ENCODE assay signal across 5 fruit fly cellular contexts in the genomic region with DNA sequence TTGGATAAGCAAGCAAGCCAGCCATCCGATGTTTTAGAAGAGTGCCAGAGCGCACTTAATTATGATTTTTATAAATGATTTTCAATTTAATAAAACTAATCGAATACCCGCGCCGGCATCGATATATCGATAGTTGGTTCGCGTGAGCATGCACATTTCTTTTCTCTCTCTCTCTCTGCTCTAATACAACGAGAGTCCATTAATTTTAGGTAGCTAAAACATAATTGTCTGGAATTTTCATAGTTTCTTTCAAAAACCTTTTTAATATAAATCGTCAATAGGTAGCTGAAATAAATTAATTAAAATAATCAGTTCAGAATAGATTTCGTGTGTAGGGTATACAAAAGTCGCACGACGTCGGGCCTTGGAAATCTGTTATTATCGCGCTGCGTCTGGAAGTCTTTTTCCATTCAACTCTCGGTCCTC.
TF ChIP-seq lines count a peak whose summit lies in the region.

A gene (plus strand): TSS at position 408 of the 426 bp plus-strand sequence.

- peak; percentile 81 for TF ChIP-seq CTCF in whole organism, embryonic (GFP tag; optimal IDR thresholded peaks at IDR 0.05; lab: Kevin White, UChicago)

TF ChIP-seq in whole organism, adult, 20 proteins besides CTCF, POLR2A, EP300 and RAD21 (continues in another document):
- peak; percentile 100 for TF ChIP-seq CG33017 (tag; optimal IDR thresholded peaks at IDR 0.05; lab: Kevin White, UChicago)
- peak; percentile 95 for TF ChIP-seq Mnt (GFP tag; optimal IDR thresholded peaks at IDR 0.05; lab: Kevin White, UChicago)
- TF ChIP-seq Clk (GFP tag; optimal IDR thresholded peaks at IDR 0.05; lab: Kevin White, UChicago), result peak; percentile 94
- TF ChIP-seq CG1620 (GFP tag; optimal IDR thresholded peaks at IDR 0.05; lab: Kevin White, UChicago), result peak; percentile 97
- TF ChIP-seq Crg-1 (GFP tag; optimal IDR thresholded peaks at IDR 0.05; lab: Kevin White, UChicago), result peak; percentile 98
- peak; percentile 97 for TF ChIP-seq CG7045 (GFP tag; optimal IDR thresholded peaks at IDR 0.05; lab: Kevin White, UChicago)
- peak; percentile 96 for TF ChIP-seq CG11617 (GFP tag; optimal IDR thresholded peaks at IDR 0.05; lab: Kevin White, UChicago)
- TF ChIP-seq kay (GFP tag; lab: Kevin White, UChicago; ENCODE audit: borderline replicate concordance), result peak; percentile 99
- peak; percentile 100 for TF ChIP-seq bab1 (GFP tag; optimal IDR thresholded peaks at IDR 0.05; lab: Kevin White, UChicago)
- TF ChIP-seq cnc (optimal IDR thresholded peaks at IDR 0.05; lab: Kevin White, UChicago), result peak in 1 of 2 experiments; percentile 15
- TF ChIP-seq CG14711 (tag; optimal IDR thresholded peaks at IDR 0.05; lab: Kevin White, UChicago), result peak; percentile 99
- peak; percentile 99 for TF ChIP-seq CG12768 (GFP tag; optimal IDR thresholded peaks at IDR 0.05; lab: Kevin White, UChicago)
- peak; percentile 98 for TF ChIP-seq cic (GFP tag; optimal IDR thresholded peaks at IDR 0.05; lab: Kevin White, UChicago)
- TF ChIP-seq toe (GFP tag; optimal IDR thresholded peaks at IDR 0.05; lab: Kevin White, UChicago), result no peak
- peak; percentile 58 for TF ChIP-seq ovo (GFP tag; optimal IDR thresholded peaks at IDR 0.05; lab: Kevin White, UChicago)
- peak; percentile 97 for TF ChIP-seq CG5204 (GFP tag; optimal IDR thresholded peaks at IDR 0.05; lab: Kevin White, UChicago)

TF ChIP-seq in whole organism, embryonic, 481 proteins besides CTCF, POLR2A, EP300 and RAD21 (continues in another document):
- peak; percentile 99 for TF ChIP-seq CG4328 (GFP tag; optimal IDR thresholded peaks at IDR 0.05; lab: Kevin White, UChicago)
- TF ChIP-seq gsb (GFP tag; IDR thresholded peaks at IDR 0.05; lab: Robert Waterston, UW), result peak; percentile 100
- TF ChIP-seq Sin3A (optimal IDR thresholded peaks at IDR 0.05; lab: Kevin White, UChicago), result no peak
- peak; percentile 100 for TF ChIP-seq sisA (GFP tag; IDR thresholded peaks at IDR 0.05; lab: Robert Waterston, UW)
- TF ChIP-seq CG2889 (GFP tag; IDR thresholded peaks at IDR 0.05; lab: Robert Waterston, UW), result peak; percentile 99
- peak; percentile 100 for TF ChIP-seq CG12391 (tag; optimal IDR thresholded peaks at IDR 0.05; lab: Kevin White, UChicago)
- TF ChIP-seq Antp (GFP tag; optimal IDR thresholded peaks at IDR 0.05; lab: Kevin White, UChicago), result peak; percentile 99
- no peak for TF ChIP-seq usp (GFP tag; optimal IDR thresholded peaks at IDR 0.05; lab: Kevin White, UChicago)
- peak; percentile 99 for TF ChIP-seq CG15601 (tag; optimal IDR thresholded peaks at IDR 0.05; lab: Kevin White, UChicago)
- peak; percentile 100 for TF ChIP-seq CG1602 (GFP tag; optimal IDR thresholded peaks at IDR 0.05; lab: Kevin White, UChicago)
- peak; percentile 94 for TF ChIP-seq CG6654 (GFP tag; optimal IDR thresholded peaks at IDR 0.05; lab: Kevin White, UChicago)
- peak; percentile 100 for TF ChIP-seq CG34422 (GFP tag; IDR thresholded peaks at IDR 0.05; lab: Robert Waterston, UW)
- TF ChIP-seq disco-r (GFP tag; optimal IDR thresholded peaks at IDR 0.05; lab: Kevin White, UChicago), result peak; percentile 99
- peak; percentile 98 for TF ChIP-seq pb (GFP tag; optimal IDR thresholded peaks at IDR 0.05; lab: Kevin White, UChicago)
- TF ChIP-seq croc (GFP tag; conservative IDR thresholded peaks at IDR 0.05; lab: Robert Waterston, UW), result peak; percentile 100
- TF ChIP-seq Oaz (GFP tag; IDR thresholded peaks at IDR 0.05; lab: Robert Waterston, UW), result peak; percentile 100
- peak; percentile 99 for TF ChIP-seq dati (GFP tag; IDR thresholded peaks at IDR 0.05; lab: Robert Waterston, UW)
- TF ChIP-seq CG10321 (GFP tag; IDR thresholded peaks at IDR 0.05; lab: Robert Waterston, UW), result peak; percentile 91

TF ChIP-seq in whole organism, prepupa, 60 proteins besides CTCF, POLR2A, EP300 and RAD21 (continues in another document):
- TF ChIP-seq Gug (GFP tag; IDR thresholded peaks at IDR 0.05; lab: Robert Waterston, UW), result peak; percentile 100
- TF ChIP-seq CG6792 (GFP tag; optimal IDR thresholded peaks at IDR 0.05; lab: Kevin White, UChicago), result peak; percentile 100
- peak; percentile 100 for TF ChIP-seq cyc (GFP tag; optimal IDR thresholded peaks at IDR 0.05; lab: Kevin White, UChicago)
- peak; percentile 100 for TF ChIP-seq CG7368 (GFP tag; optimal IDR thresholded peaks at IDR 0.05; lab: Kevin White, UChicago)
- TF ChIP-seq CG16779 (tag; optimal IDR thresholded peaks at IDR 0.05; lab: Kevin White, UChicago), result peak; percentile 99
- TF ChIP-seq net (GFP tag; optimal IDR thresholded peaks at IDR 0.05; lab: Kevin White, UChicago), result peak; percentile 100
- TF ChIP-seq Ets21C (GFP tag; optimal IDR thresholded peaks at IDR 0.05; lab: Kevin White, UChicago), result peak; percentile 99
- peak; percentile 100 for TF ChIP-seq eg (GFP tag; IDR thresholded peaks at IDR 0.05; lab: Robert Waterston, UW)
- TF ChIP-seq Sox102F (GFP tag; optimal IDR thresholded peaks at IDR 0.05; lab: Kevin White, UChicago), result peak; percentile 100
- TF ChIP-seq Sox15 (GFP tag; optimal IDR thresholded peaks at IDR 0.05; lab: Kevin White, UChicago), result peak; percentile 99
- TF ChIP-seq ss (GFP tag; optimal IDR thresholded peaks at IDR 0.05; lab: Kevin White, UChicago), result peak; percentile 100
- peak; percentile 99 to 100 for TF ChIP-seq salr (GFP tag; optimal IDR thresholded peaks at IDR 0.05; lab: Kevin White, UChicago)
- TF ChIP-seq spab (GFP tag; optimal IDR thresholded peaks at IDR 0.05; lab: Kevin White, UChicago), result peak; percentile 100
- TF ChIP-seq CG4318 (GFP tag; optimal IDR thresholded peaks at IDR 0.05; lab: Kevin White, UChicago), result peak; percentile 100
- peak; percentile 94 for TF ChIP-seq fkh (GFP tag; optimal IDR thresholded peaks at IDR 0.05; lab: Kevin White, UChicago)
- TF ChIP-seq CG10631 (GFP tag; optimal IDR thresholded peaks at IDR 0.05; lab: Kevin White, UChicago), result peak; percentile 100
- peak; percentile 100 for TF ChIP-seq CG1621 (tag; optimal IDR thresholded peaks at IDR 0.05; lab: Kevin White, UChicago)
- peak; percentile 100 for TF ChIP-seq Eip75B (GFP tag; optimal IDR thresholded peaks at IDR 0.05; lab: Kevin White, UChicago)

TF ChIP-seq in whole organism, pupa, 21 proteins besides CTCF, POLR2A, EP300 and RAD21 (continues in another document):
- TF ChIP-seq D1 (tag; optimal IDR thresholded peaks at IDR 0.05; lab: Kevin White, UChicago) (peak; percentile 100), CG13204 (GFP tag; optimal IDR thresholded peaks at IDR 0.05; lab: Kevin White, UChicago) (peak; percentile 99), CG8301 (tag; optimal IDR thresholded peaks at IDR 0.05; lab: Kevin White, UChicago) (peak; percentile 100), rn (GFP tag; IDR thresholded peaks at IDR 0.05; lab: Robert Waterston, UW) (peak; percentile 100), CG9948 (tag; optimal IDR thresholded peaks at IDR 0.05; lab: Kevin White, UChicago) (peak; percentile 100), CG14655 (GFP tag; optimal IDR thresholded peaks at IDR 0.05; lab: Kevin White, UChicago) (peak; percentile 100), CG10348 (GFP tag; IDR thresholded peaks at IDR 0.05; lab: Robert Waterston, UW) (peak; percentile 99), Snoo (tag; optimal IDR thresholded peaks at IDR 0.05; lab: Kevin White, UChicago) (peak; percentile 100), CG17806 (tag; optimal IDR thresholded peaks at IDR 0.05; lab: Kevin White, UChicago) (peak; percentile 100), CG15710 (tag; optimal IDR thresholded peaks at IDR 0.05; lab: Kevin White, UChicago) (peak; percentile 100), CG32121 (GFP tag; IDR thresholded peaks at IDR 0.05; lab: Robert Waterston, UW) (peak; percentile 100), gl (tag; optimal IDR thresholded peaks at IDR 0.05; lab: Kevin White, UChicago) (peak; percentile 99), fd96Ca (GFP tag; IDR thresholded peaks at IDR 0.05; lab: Robert Waterston, UW) (peak; percentile 100), Pif1A (GFP tag; optimal IDR thresholded peaks at IDR 0.05; lab: Kevin White, UChicago) (peak; percentile 100), EcR (GFP tag; optimal IDR thresholded peaks at IDR 0.05; lab: Kevin White, UChicago) (peak; percentile 91), CG8159 (tag; optimal IDR thresholded peaks at IDR 0.05; lab: Kevin White, UChicago) (peak; percentile 100), CG34367 (tag; optimal IDR thresholded peaks at IDR 0.05; lab: Kevin White, UChicago) (peak; percentile 100), Ets98B (GFP tag; IDR thresholded peaks at IDR 0.05; lab: Robert Waterston, UW) (peak; percentile 100), Pif1B (GFP tag; optimal IDR thresholded peaks at IDR 0.05; lab: Kevin White, UChicago) (peak; percentile 100)

TF ChIP-seq in whole organism, wandering third instar larva, 38 proteins besides CTCF, POLR2A, EP300 and RAD21 (continues in another document):
- TF ChIP-seq brk (GFP tag; optimal IDR thresholded peaks at IDR 0.05; lab: Kevin White, UChicago) (peak; percentile 99), lola (GFP tag; optimal IDR thresholded peaks at IDR 0.05; lab: Kevin White, UChicago) (no peak), Abd-B (GFP tag; optimal IDR thresholded peaks at IDR 0.05; lab: Kevin White, UChicago) (no peak), foxo (GFP tag; optimal IDR thresholded peaks at IDR 0.05; lab: Kevin White, UChicago) (peak; percentile 100), CG32264 (GFP tag; optimal IDR thresholded peaks at IDR 0.05; lab: Kevin White, UChicago) (peak; percentile 100), rgr (GFP tag; optimal IDR thresholded peaks at IDR 0.05; lab: Kevin White, UChicago) (peak; percentile 100), Hnf4 (GFP tag; optimal IDR thresholded peaks at IDR 0.05; lab: Kevin White, UChicago) (peak; percentile 100), OdsH (GFP tag; optimal IDR thresholded peaks at IDR 0.05; lab: Kevin White, UChicago) (peak; percentile 100), Hr83 (GFP tag; optimal IDR thresholded peaks at IDR 0.05; lab: Kevin White, UChicago; ENCODE audit: poor library complexity, severe bottlenecking) (peak; percentile 97), ey (GFP tag; optimal IDR thresholded peaks at IDR 0.05; lab: Kevin White, UChicago) (peak; percentile 100), CrebA (GFP tag; optimal IDR thresholded peaks at IDR 0.05; lab: Kevin White, UChicago; ENCODE audit: borderline replicate concordance) (no peak), sv (GFP tag; optimal IDR thresholded peaks at IDR 0.05; lab: Kevin White, UChicago) (peak; percentile 99), Hr78 (GFP tag; optimal IDR thresholded peaks at IDR 0.05; lab: Kevin White, UChicago) (no peak), Dfd (GFP tag; optimal IDR thresholded peaks at IDR 0.05; lab: Kevin White, UChicago) (peak; percentile 96), dmrt93B (GFP tag; optimal IDR thresholded peaks at IDR 0.05; lab: Kevin White, UChicago) (peak; percentile 99), Mio (GFP tag; optimal IDR thresholded peaks at IDR 0.05; lab: Kevin White, UChicago) (peak; percentile 95), dsf (GFP tag; optimal IDR thresholded peaks at IDR 0.05; lab: Kevin White, UChicago; ENCODE audit: borderline replicate concordance) (peak; percentile 98), tai (GFP tag; optimal IDR thresholded peaks at IDR 0.05; lab: Kevin White, UChicago) (peak; percentile 98), N (GFP tag; optimal IDR thresholded peaks at IDR 0.05; lab: Kevin White, UChicago) (no peak), h (GFP tag; optimal IDR thresholded peaks at IDR 0.05; lab: Kevin White, UChicago) (peak; percentile 100), CG9705 (GFP tag; optimal IDR thresholded peaks at IDR 0.05; lab: Kevin White, UChicago) (peak; percentile 100)
